Worm (Caenorhabditis elegans) whole organism, L2 larva: ENCODE measurements around the gene T19D12.5.
A peak's percentile ranks its signal among the peaks of the same experiment; 100 is the strongest.

ENCODE experiments used
- F13H6.1 ChIP-seq: sonication (generic microtip); optimal IDR thresholded peaks from 2 replicates; lab custom pipeline; 2016; ENCODE audit warnings: missing genetic modification characterization, missing compliant biosample characterization
- R02D3.7 ChIP-seq: fragments of 150-350 bp; optimal IDR thresholded peaks from 2 replicates; lab custom pipeline; 2014; ENCODE audit warnings: missing biosample characterization, missing genetic modification characterization
- alr-1 ChIP-seq: fragments of 150-350 bp; optimal IDR thresholded peaks from 2 replicates; lab custom pipeline; 2014; ENCODE audit warnings: missing biosample characterization, missing genetic modification characterization
- aly-2 ChIP-seq: fragments of 150-350 bp; optimal IDR thresholded peaks from 2 replicates; lab custom pipeline; 2014; ENCODE audit warnings: missing biosample characterization, missing genetic modification characterization
- ceh-82 ChIP-seq: fragments of 150-350 bp; optimal IDR thresholded peaks from 2 replicates; lab custom pipeline; 2014; ENCODE audit warnings: missing biosample characterization, missing genetic modification characterization
- dmd-4 ChIP-seq: sonication (generic microtip); optimal IDR thresholded peaks from 2 replicates; lab custom pipeline; 2017; ENCODE audit warnings: missing biosample characterization, missing genetic modification characterization
- elt-1 ChIP-seq: fragments of 150-350 bp; optimal IDR thresholded peaks from 2 replicates; lab custom pipeline; 2014; ENCODE audit warnings: missing biosample characterization, missing genetic modification characterization
- fos-1 ChIP-seq: fragments of 150-350 bp; optimal IDR thresholded peaks from 2 replicates; lab custom pipeline; 2014; ENCODE audit warnings: missing biosample characterization, missing genetic modification characterization
- gmeb-1 ChIP-seq: fragments of 150-350 bp; optimal IDR thresholded peaks from 2 replicates; lab custom pipeline; 2014; ENCODE audit warnings: missing biosample characterization, missing genetic modification characterization
- lin-13 ChIP-seq: fragments of 150-350 bp; optimal IDR thresholded peaks from 2 replicates; lab custom pipeline; 2014; ENCODE audit warnings: missing biosample characterization, missing genetic modification reagents, missing genetic modification characterization
- lsy-2 ChIP-seq, 2 experiments: fragments of 150-350 bp in 1 of 2; sonication (generic microtip) in 1 of 2; optimal IDR thresholded peaks; 2 replicates each; lab custom pipeline; 2014 to 2017; ENCODE audit warnings: missing biosample characterization in 2 of 2, missing genetic modification characterization in 2 of 2
- mab-5 ChIP-seq: fragments of 150-350 bp; optimal IDR thresholded peaks from 2 replicates; lab custom pipeline; 2014; ENCODE audit warnings: missing biosample characterization, missing genetic modification characterization
- mbf-1 ChIP-seq: sonication (generic microtip); optimal IDR thresholded peaks from 2 replicates; lab custom pipeline; 2017; ENCODE audit warnings: missing biosample characterization, missing genetic modification characterization
- mdl-1 ChIP-seq, 2 experiments: fragments of 150-350 bp in 1 of 2; sonication (generic microtip) in 1 of 2; optimal IDR thresholded peaks; 2 replicates each; lab custom pipeline; 2017; ENCODE audit warnings: missing biosample characterization in 2 of 2, missing genetic modification characterization in 2 of 2
- nhr-10 ChIP-seq: sonication (generic microtip); optimal IDR thresholded peaks from 2 replicates; lab custom pipeline; 2017; ENCODE audit warnings: missing biosample characterization, missing genetic modification characterization
- nhr-12 ChIP-seq: fragments of 150-350 bp; optimal IDR thresholded peaks from 2 replicates; lab custom pipeline; 2014; ENCODE audit warnings: missing biosample characterization, missing genetic modification characterization
- nhr-129 ChIP-seq: fragments of 150-350 bp; optimal IDR thresholded peaks from 2 replicates; lab custom pipeline; 2014; ENCODE audit warnings: missing biosample characterization, missing genetic modification characterization
- nhr-21 ChIP-seq: fragments of 150-350 bp; optimal IDR thresholded peaks from 2 replicates; lab custom pipeline; 2014; ENCODE audit warnings: missing biosample characterization, missing genetic modification characterization
- nhr-23 ChIP-seq: fragments of 150-350 bp; optimal IDR thresholded peaks from 2 replicates; lab custom pipeline; 2014; ENCODE audit warnings: missing biosample characterization, missing genetic modification reagents, missing genetic modification characterization
- nhr-25 ChIP-seq: fragments of 150-350 bp; sonication (generic microtip); optimal IDR thresholded peaks from 3 replicates; lab custom pipeline; 2014; ENCODE audit warnings: missing biosample characterization, missing genetic modification characterization
- nhr-77 ChIP-seq: fragments of 150-350 bp; optimal IDR thresholded peaks from 2 replicates; lab custom pipeline; 2014; ENCODE audit warnings: missing biosample characterization, missing genetic modification characterization
- peb-1 ChIP-seq: fragments of 150-350 bp; optimal IDR thresholded peaks from 2 replicates; lab custom pipeline; 2014; ENCODE audit warnings: missing biosample characterization, missing genetic modification characterization
- sem-4 ChIP-seq: fragments of 150-350 bp; optimal IDR thresholded peaks from 2 replicates; lab custom pipeline; 2014; ENCODE audit warnings: missing biosample characterization, missing genetic modification reagents, missing genetic modification characterization
- skn-1 ChIP-seq: sonication (generic microtip); optimal IDR thresholded peaks from 2 replicates; lab custom pipeline; 2017; ENCODE audit warnings: missing biosample characterization, missing genetic modification characterization
- sma-3 ChIP-seq: sonication (generic microtip); optimal IDR thresholded peaks from 2 replicates; lab custom pipeline; 2016; ENCODE audit warnings: missing genetic modification reagents, missing genetic modification characterization, missing compliant biosample characterization
- sma-9 ChIP-seq, 2 experiments: fragments of 150-350 bp in 1 of 2; sonication (generic microtip) in 1 of 2; optimal IDR thresholded peaks; 2 replicates each; lab custom pipeline; 2014 to 2016; ENCODE audit warnings: missing genetic modification characterization in 2 of 2, mild to moderate bottlenecking in 1 of 2, missing biosample characterization in 1 of 2, missing compliant biosample characterization in 1 of 2, missing genetic modification reagents in 1 of 2, moderate library complexity in 1 of 2
- snpc-4 ChIP-seq: fragments of 150-350 bp; optimal IDR thresholded peaks from 2 replicates; lab custom pipeline; 2014; ENCODE audit warnings: missing biosample characterization, missing genetic modification characterization
- unc-55 ChIP-seq: fragments of 150-350 bp; sonication (generic microtip); optimal IDR thresholded peaks from 3 replicates; lab custom pipeline; 2014; ENCODE audit warnings: missing biosample characterization, missing genetic modification reagents, missing genetic modification characterization
- unc-62 ChIP-seq: fragments of 150-350 bp; optimal IDR thresholded peaks from 2 replicates; lab custom pipeline; 2014; ENCODE audit warnings: missing biosample characterization, missing genetic modification reagents, missing genetic modification characterization
- zag-1 ChIP-seq: fragments of 150-350 bp; optimal IDR thresholded peaks from 2 replicates; lab custom pipeline; 2014; ENCODE audit warnings: missing biosample characterization, missing genetic modification characterization
- ztf-11 ChIP-seq: sonication (generic microtip); optimal IDR thresholded peaks from 2 replicates; lab custom pipeline; 2017; ENCODE audit warnings: missing biosample characterization, missing genetic modification characterization
- ztf-4 ChIP-seq: fragments of 150-350 bp; optimal IDR thresholded peaks from 2 replicates; lab custom pipeline; 2014; ENCODE audit warnings: missing biosample characterization, missing genetic modification characterization

Gene T19D12.5

DNA sequence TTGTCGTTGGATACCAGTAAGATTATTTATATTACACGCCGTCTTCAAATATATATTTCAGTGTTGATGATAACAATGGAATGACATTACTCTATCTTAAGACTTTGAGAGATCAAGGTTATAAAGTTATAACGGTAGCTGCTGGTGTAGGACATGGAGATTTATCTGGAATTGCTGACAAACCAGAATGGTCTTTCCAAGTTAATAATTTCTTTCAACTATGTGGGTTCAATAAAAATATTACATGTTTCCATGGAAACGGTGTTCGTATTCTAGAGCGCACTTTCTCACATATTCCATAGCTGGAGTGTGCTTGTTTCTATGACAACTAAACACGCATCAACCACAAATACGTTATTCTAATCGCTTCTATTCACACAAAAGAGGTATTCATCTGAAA, 43.7 kb upstream of the T19D12.5 start, which contains the start of gene ift-74:
TSS of gene ift-74 (plus strand) at position 301 of the 400 bp plus-strand sequence.
- TF ChIP-seq mab-5 (no peak), mdl-1 (tag; optimal IDR thresholded peaks at IDR 0.05; lab: Kevin White, UChicago) (no peak), nhr-12 (no peak), sem-4 (tag; lab: Kevin White, UChicago) (no peak), mbf-1 (tag; lab: Kevin White, UChicago) (no peak), lsy-2 (tag; optimal IDR thresholded peaks at IDR 0.05; lab: Kevin White, UChicago) (no peak), ceh-82 (tag; lab: Kevin White, UChicago) (no peak), ztf-11 (tag; lab: Kevin White, UChicago) (no peak), F13H6.1 (tag; lab: Kevin White, UChicago) (no peak), alr-1 (tag; lab: Kevin White, UChicago) (no peak), nhr-10 (tag; lab: Kevin White, UChicago) (no peak), ztf-4 (tag; lab: Kevin White, UChicago) (no peak), nhr-77 (tag; lab: Kevin White, UChicago) (no peak), elt-1 (no peak)
- TF ChIP-seq, all 48 proteins: peak for 0

ce11 chrII:6673894-6674293, 37.9 kb upstream of the T19D12.5 start, which contains the start of gene H43E16.1:
H43E16.1 (plus strand) TSS chrII:6674268.
- TF ChIP-seq elt-1: no peak
- TF ChIP-seq fos-1: peak; percentile 95
- TF ChIP-seq skn-1 (tag; lab: Kevin White, UChicago): no peak
- TF ChIP-seq sma-9 (GFP tag; optimal IDR thresholded peaks at IDR 0.05; lab: Kevin White, UChicago): peak; percentile 45
- no peak for TF ChIP-seq sma-9 (tag; optimal IDR thresholded peaks at IDR 0.05; lab: Kevin White, UChicago)
- TF ChIP-seq mdl-1 (tag; optimal IDR thresholded peaks at IDR 0.05; lab: Kevin White, UChicago): no peak

DNA sequence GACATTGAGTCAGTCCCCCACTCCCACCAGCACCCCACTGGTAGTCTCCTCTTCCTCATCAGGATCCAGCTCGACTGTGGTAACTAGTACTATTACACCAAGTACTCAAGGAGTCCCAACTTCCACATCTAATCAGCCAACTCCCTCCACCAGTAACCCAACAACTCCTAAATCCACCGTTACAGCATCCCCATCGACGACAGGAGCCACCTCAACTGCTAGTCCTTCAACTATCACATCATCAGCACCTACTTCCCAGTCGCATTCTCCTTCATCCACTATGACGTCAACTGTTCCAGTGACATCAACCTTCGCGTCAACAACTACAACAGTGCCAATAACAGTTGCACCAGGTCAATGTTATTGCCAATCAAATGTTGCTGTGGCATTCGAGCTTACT, 32.5 kb upstream of the T19D12.5 start:
- TF ChIP-seq mbf-1 (tag; lab: Kevin White, UChicago): no peak
- TF ChIP-seq zag-1 (tag; lab: Kevin White, UChicago): no peak
- TF ChIP-seq fos-1: no peak
- no peak for TF ChIP-seq ztf-11 (tag; lab: Kevin White, UChicago)
- no peak for TF ChIP-seq snpc-4 (tag; lab: Kevin White, UChicago)

- TF ChIP-seq unc-62 (GFP tag; lab: Kevin White, UChicago): no peak
- TF ChIP-seq lsy-2 (tag; optimal IDR thresholded peaks at IDR 0.05; lab: Kevin White, UChicago): no peak
- no peak for TF ChIP-seq gmeb-1
- no peak for TF ChIP-seq nhr-23
- no peak for TF ChIP-seq unc-55 (GFP tag; lab: Kevin White, UChicago)
- no peak for TF ChIP-seq dmd-4 (tag; lab: Kevin White, UChicago)
- TF ChIP-seq nhr-77 (tag; lab: Kevin White, UChicago): no peak
- no peak for TF ChIP-seq F13H6.1 (tag; lab: Kevin White, UChicago)
- no peak for TF ChIP-seq lin-13
Observed at ce11 chrII:6667534-6667933, 31.5 kb upstream of the T19D12.5 start.

DNA sequence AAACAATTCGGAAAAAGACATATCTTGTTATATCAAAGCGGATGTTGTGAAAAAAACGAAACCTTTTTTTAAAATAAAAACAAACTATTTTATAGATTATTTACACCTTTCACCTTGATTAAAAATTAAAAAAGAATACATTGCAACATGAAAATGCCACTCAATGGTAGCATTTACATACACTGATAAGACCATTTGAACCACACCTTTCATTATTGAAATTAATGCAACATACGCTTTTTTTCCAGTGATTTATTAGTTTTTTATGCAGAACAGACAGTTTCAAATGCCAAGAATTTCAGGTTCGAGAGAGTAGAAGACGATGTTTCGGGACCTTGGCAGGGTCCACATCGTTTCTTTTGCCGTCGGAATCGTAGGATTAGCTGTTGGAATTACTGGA, 30.6 kb upstream of the T19D12.5 start, which contains the start of gene T19D12.1:
TSS of gene T19D12.1 (plus strand) at position 301 of the 400 bp plus-strand sequence.
- TF ChIP-seq sma-3 (GFP tag; lab: Kevin White, UChicago): no peak
- no peak for TF ChIP-seq sma-9 (GFP tag; optimal IDR thresholded peaks at IDR 0.05; lab: Kevin White, UChicago)
- no peak for TF ChIP-seq sma-9 (tag; optimal IDR thresholded peaks at IDR 0.05; lab: Kevin White, UChicago)
- TF ChIP-seq R02D3.7 (tag; lab: Kevin White, UChicago): no peak
- TF ChIP-seq nhr-25 (tag; lab: Kevin White, UChicago): no peak
- no peak for TF ChIP-seq nhr-21
- no peak for TF ChIP-seq snpc-4 (tag; lab: Kevin White, UChicago)
- no peak for TF ChIP-seq peb-1 (tag; lab: Kevin White, UChicago)
- no peak for TF ChIP-seq aly-2 (tag; lab: Kevin White, UChicago)
- no peak for TF ChIP-seq dmd-4 (tag; lab: Kevin White, UChicago)
- TF ChIP-seq nhr-129 (tag; lab: Kevin White, UChicago): no peak
- no peak for TF ChIP-seq unc-55 (GFP tag; lab: Kevin White, UChicago)
- TF ChIP-seq alr-1 (tag; lab: Kevin White, UChicago): no peak
- no peak for TF ChIP-seq skn-1 (tag; lab: Kevin White, UChicago)
- TF ChIP-seq nhr-10 (tag; lab: Kevin White, UChicago): no peak
- TF ChIP-seq unc-62 (GFP tag; lab: Kevin White, UChicago): no peak
- TF ChIP-seq, all 48 proteins: peak for 0
